Worm (Caenorhabditis elegans): Measurements from ENCODE around the gene rgs-11.

rgs-11 gene

DNA sequence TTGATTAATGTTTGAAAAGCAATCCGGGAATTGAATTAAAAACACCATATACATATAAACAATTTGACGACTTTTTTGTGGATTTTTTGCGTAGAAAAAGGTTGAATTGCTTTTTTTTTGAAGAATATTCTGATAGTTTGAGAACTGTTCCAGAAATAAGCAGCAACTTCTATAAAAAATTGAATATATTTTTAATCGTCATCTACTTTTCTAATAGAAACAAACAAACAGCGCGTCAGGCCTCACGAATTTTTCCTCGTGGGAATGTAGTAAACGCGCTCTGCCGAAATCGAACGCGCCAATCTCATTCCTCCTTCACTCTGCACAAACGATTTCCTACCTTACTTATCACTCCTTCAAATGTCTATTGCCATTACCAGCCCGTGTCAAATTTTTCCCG lies at the start of gene rgs-11:
TSS of gene rgs-11 (plus strand) at position 301 of the 400 bp plus-strand sequence.
- TF ChIP-seq T22C8.4 (GFP tag; IDR thresholded peaks at IDR 0.05) (no peak), ref-1 (GFP tag; conservative IDR thresholded peaks at IDR 0.05) (no peak), med-1 (GFP tag; optimal IDR thresholded peaks at IDR 0.05; ENCODE audit: insufficient read depth) (no peak), cog-1 (tag; optimal IDR thresholded peaks at IDR 0.05) (no peak), tab-1 (GFP tag; IDR thresholded peaks at IDR 0.05) (no peak), ztf-29 (GFP tag; IDR thresholded peaks at IDR 0.05) (no peak), klf-2 (GFP tag; conservative IDR thresholded peaks at IDR 0.05) (no peak), ztf-23 (GFP tag; IDR thresholded peaks at IDR 0.05) (no peak), flt-1 (GFP tag; IDR thresholded peaks at IDR 0.05) (no peak)

ce11 chrX:14916767-14917166 lies 47.6 kb upstream of the rgs-11 start:
- no peak for TF ChIP-seq klf-2 (GFP tag; conservative IDR thresholded peaks at IDR 0.05)
- TF ChIP-seq ztf-23 (GFP tag; IDR thresholded peaks at IDR 0.05) = no peak
- no peak for TF ChIP-seq med-1 (GFP tag; optimal IDR thresholded peaks at IDR 0.05; ENCODE audit: insufficient read depth)
- TF ChIP-seq tab-1 (GFP tag; IDR thresholded peaks at IDR 0.05) = no peak
- TF ChIP-seq T22C8.4 (GFP tag; IDR thresholded peaks at IDR 0.05) = no peak
- no peak for TF ChIP-seq cog-1 (tag; optimal IDR thresholded peaks at IDR 0.05)

- TF ChIP-seq ref-1 (GFP tag; conservative IDR thresholded peaks at IDR 0.05) (no peak), tab-1 (GFP tag; IDR thresholded peaks at IDR 0.05) (no peak), flt-1 (GFP tag; IDR thresholded peaks at IDR 0.05) (no peak), cog-1 (tag; optimal IDR thresholded peaks at IDR 0.05) (no peak), ztf-29 (GFP tag; IDR thresholded peaks at IDR 0.05) (no peak)
Measured at ce11 chrX:14918538-14918937, 45.8 kb upstream of the rgs-11 start, which contains the start of gene npr-40. Gene npr-40, plus strand, starts transcription at chrX:14918838.

DNA sequence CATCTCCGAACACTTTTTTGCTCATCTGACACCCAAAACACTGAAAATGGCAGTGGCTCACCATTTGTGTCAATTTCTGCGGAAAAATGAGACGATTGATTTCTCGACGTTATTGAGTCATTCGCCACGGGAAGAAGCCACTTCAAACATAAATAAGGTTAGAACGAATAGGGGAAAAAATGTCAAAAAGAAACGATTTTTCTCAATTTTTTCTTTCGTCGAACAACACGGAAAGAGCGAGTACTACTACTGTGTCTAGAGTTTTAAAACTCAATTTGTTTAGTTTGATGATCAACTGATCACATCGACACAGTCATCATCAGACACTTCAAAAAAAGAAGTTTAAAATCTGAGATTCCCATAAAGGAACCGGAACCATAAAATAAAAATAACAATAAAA lies 43.5 kb upstream of the rgs-11 start:
- TF ChIP-seq ztf-23 (GFP tag; IDR thresholded peaks at IDR 0.05) (no peak), ztf-29 (GFP tag; IDR thresholded peaks at IDR 0.05) (no peak), med-1 (GFP tag; optimal IDR thresholded peaks at IDR 0.05; ENCODE audit: insufficient read depth) (no peak), ref-1 (GFP tag; conservative IDR thresholded peaks at IDR 0.05) (no peak), cog-1 (tag; optimal IDR thresholded peaks at IDR 0.05) (no peak), flt-1 (GFP tag; IDR thresholded peaks at IDR 0.05) (no peak), T22C8.4 (GFP tag; IDR thresholded peaks at IDR 0.05) (no peak), tab-1 (GFP tag; IDR thresholded peaks at IDR 0.05) (no peak), klf-2 (GFP tag; conservative IDR thresholded peaks at IDR 0.05) (no peak)

DNA sequence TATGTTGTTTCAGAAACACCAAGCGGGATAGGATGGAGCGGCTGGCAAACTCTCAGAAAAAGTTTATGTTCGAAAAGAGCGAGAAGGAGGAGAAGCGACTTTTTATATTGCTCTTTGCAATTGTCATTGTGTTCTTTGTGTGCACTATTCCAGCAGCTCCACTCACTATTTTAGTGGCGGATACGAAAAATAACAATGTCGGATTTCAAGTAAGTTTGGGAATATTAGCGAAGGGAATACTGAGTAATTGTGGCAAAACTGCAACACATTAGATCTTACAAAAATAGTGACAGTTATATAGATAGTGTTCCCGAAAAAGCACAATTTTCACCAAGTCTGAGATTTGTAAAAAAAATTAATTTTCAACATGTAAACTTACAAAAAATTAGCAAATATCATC lies 41.6 kb upstream of the rgs-11 start:
- TF ChIP-seq flt-1 (GFP tag; IDR thresholded peaks at IDR 0.05) (no peak), tab-1 (GFP tag; IDR thresholded peaks at IDR 0.05) (no peak), cog-1 (tag; optimal IDR thresholded peaks at IDR 0.05) (no peak), med-1 (GFP tag; optimal IDR thresholded peaks at IDR 0.05; ENCODE audit: insufficient read depth) (no peak), T22C8.4 (GFP tag; IDR thresholded peaks at IDR 0.05) (no peak), ztf-23 (GFP tag; IDR thresholded peaks at IDR 0.05) (no peak), klf-2 (GFP tag; conservative IDR thresholded peaks at IDR 0.05) (no peak), ztf-29 (GFP tag; IDR thresholded peaks at IDR 0.05) (no peak)

DNA sequence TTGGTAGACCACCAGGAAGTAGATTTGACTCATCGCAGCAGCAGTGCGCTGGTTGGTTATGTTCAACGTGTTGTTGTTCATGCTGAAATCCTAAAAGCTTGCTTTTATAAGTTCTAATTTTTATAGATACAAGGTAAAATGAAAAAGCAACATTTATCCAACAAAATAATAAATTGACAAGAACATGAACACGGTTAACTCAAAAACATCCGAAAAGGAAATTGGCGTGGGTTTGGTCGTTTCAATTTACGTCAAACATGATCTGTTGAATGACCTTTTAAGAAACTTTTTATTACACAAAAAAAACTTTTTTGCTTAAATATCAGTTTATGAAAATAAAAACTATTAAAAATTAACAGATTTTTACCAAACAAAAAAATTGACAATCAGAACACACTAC lies 35.5 kb upstream of the rgs-11 start, which contains the start of gene ntr-2:
TSS of gene ntr-2 (minus strand) at position 101 of the 400 bp plus-strand sequence.
- TF ChIP-seq klf-2 (GFP tag; conservative IDR thresholded peaks at IDR 0.05) = no peak
- no peak for TF ChIP-seq flt-1 (GFP tag; IDR thresholded peaks at IDR 0.05)
- no peak for TF ChIP-seq ztf-29 (GFP tag; IDR thresholded peaks at IDR 0.05)
- TF ChIP-seq tab-1 (GFP tag; IDR thresholded peaks at IDR 0.05) = no peak
- TF ChIP-seq ztf-23 (GFP tag; IDR thresholded peaks at IDR 0.05) = no peak
- TF ChIP-seq med-1 (GFP tag; optimal IDR thresholded peaks at IDR 0.05; ENCODE audit: insufficient read depth) = no peak
- TF ChIP-seq ref-1 (GFP tag; conservative IDR thresholded peaks at IDR 0.05) = no peak
- TF ChIP-seq T22C8.4 (GFP tag; IDR thresholded peaks at IDR 0.05) = no peak
- no peak for TF ChIP-seq cog-1 (tag; optimal IDR thresholded peaks at IDR 0.05)

ce11 chrX:14929512-14929911 lies 34.8 kb upstream of the rgs-11 start:
- TF ChIP-seq T22C8.4 (GFP tag; IDR thresholded peaks at IDR 0.05) (no peak), ztf-23 (GFP tag; IDR thresholded peaks at IDR 0.05) (no peak), ztf-29 (GFP tag; IDR thresholded peaks at IDR 0.05) (no peak), cog-1 (tag; optimal IDR thresholded peaks at IDR 0.05) (no peak), klf-2 (GFP tag; conservative IDR thresholded peaks at IDR 0.05) (no peak), ref-1 (GFP tag; conservative IDR thresholded peaks at IDR 0.05) (no peak), tab-1 (GFP tag; IDR thresholded peaks at IDR 0.05) (no peak), flt-1 (GFP tag; IDR thresholded peaks at IDR 0.05) (no peak), med-1 (GFP tag; optimal IDR thresholded peaks at IDR 0.05; ENCODE audit: insufficient read depth) (no peak)

- TF ChIP-seq ref-1 (GFP tag; conservative IDR thresholded peaks at IDR 0.05) (no peak), klf-2 (GFP tag; conservative IDR thresholded peaks at IDR 0.05) (no peak), ztf-29 (GFP tag; IDR thresholded peaks at IDR 0.05) (no peak), tab-1 (GFP tag; IDR thresholded peaks at IDR 0.05) (no peak), med-1 (GFP tag; optimal IDR thresholded peaks at IDR 0.05; ENCODE audit: insufficient read depth) (no peak), ztf-23 (GFP tag; IDR thresholded peaks at IDR 0.05) (no peak), flt-1 (GFP tag; IDR thresholded peaks at IDR 0.05) (no peak), T22C8.4 (GFP tag; IDR thresholded peaks at IDR 0.05) (no peak), cog-1 (tag; optimal IDR thresholded peaks at IDR 0.05) (no peak)
Measured at ce11 chrX:14931443-14931842, 32.9 kb upstream of the rgs-11 start.

- TF ChIP-seq T22C8.4 (GFP tag; IDR thresholded peaks at IDR 0.05) = no peak
- no peak for TF ChIP-seq ztf-23 (GFP tag; IDR thresholded peaks at IDR 0.05)
- TF ChIP-seq klf-2 (GFP tag; conservative IDR thresholded peaks at IDR 0.05) = no peak
- TF ChIP-seq ztf-29 (GFP tag; IDR thresholded peaks at IDR 0.05) = no peak
- TF ChIP-seq cog-1 (tag; optimal IDR thresholded peaks at IDR 0.05) = no peak
- no peak for TF ChIP-seq ref-1 (GFP tag; conservative IDR thresholded peaks at IDR 0.05)
- TF ChIP-seq med-1 (GFP tag; optimal IDR thresholded peaks at IDR 0.05; ENCODE audit: insufficient read depth) = no peak
- no peak for TF ChIP-seq flt-1 (GFP tag; IDR thresholded peaks at IDR 0.05)
- no peak for TF ChIP-seq tab-1 (GFP tag; IDR thresholded peaks at IDR 0.05)
Measured at ce11 chrX:14938188-14938587, 26.2 kb upstream of the rgs-11 start.

DNA sequence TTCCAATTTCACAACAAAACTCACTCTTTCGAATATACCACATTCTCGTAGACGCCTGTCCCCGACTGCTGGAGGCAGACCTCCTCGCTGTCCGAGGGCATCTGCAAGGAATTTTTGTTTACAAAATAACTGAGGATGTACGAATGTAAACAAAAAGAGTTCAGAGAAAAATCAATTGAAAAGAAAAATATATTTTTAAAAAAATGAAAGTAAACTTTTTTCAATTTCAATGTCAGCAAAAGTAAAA lies 18.2 kb upstream of the rgs-11 start, which contains the start of gene mrp-5:
TSS of gene mrp-5 (minus strand) at position 101 of the 247 bp plus-strand sequence.
- TF ChIP-seq ztf-23 (GFP tag; IDR thresholded peaks at IDR 0.05) (no peak), cog-1 (tag; optimal IDR thresholded peaks at IDR 0.05) (no peak), T22C8.4 (GFP tag; IDR thresholded peaks at IDR 0.05) (no peak), med-1 (GFP tag; optimal IDR thresholded peaks at IDR 0.05; ENCODE audit: insufficient read depth) (no peak), flt-1 (GFP tag; IDR thresholded peaks at IDR 0.05) (no peak), ztf-29 (GFP tag; IDR thresholded peaks at IDR 0.05) (no peak)
